Comparison of ENCODE assay signal across 2 worm cellular contexts in the genomic region with DNA sequence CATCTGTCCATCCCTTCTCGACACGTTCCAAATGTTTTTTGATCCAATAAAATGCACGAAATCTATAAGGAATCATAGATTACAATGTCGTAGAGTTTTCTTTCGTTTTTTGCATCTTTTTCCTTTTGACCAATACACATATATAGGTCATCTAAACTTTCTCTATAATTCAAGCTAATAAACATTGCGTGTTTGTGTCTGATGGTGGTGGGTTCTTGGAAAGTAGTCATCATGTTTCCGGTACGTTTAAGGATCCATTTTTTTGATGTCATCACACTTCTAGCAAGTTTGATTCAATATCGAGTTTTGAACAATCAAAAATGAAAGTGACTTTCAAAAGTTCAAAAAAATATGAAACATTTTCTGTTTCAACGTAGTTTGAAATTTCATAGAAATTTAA.
TF ChIP-seq lines count a peak whose summit lies in the region.

No protein-coding gene starts in this region.

TF ChIP-seq in whole organism, L1 larva, 84 proteins besides CTCF, POLR2A, EP300 and RAD21:
- TF ChIP-seq sptf-1 (tag; optimal IDR thresholded peaks at IDR 0.05; lab: Kevin White, UChicago), result no peak
- TF ChIP-seq mef-2 (tag; optimal IDR thresholded peaks at IDR 0.05; lab: Kevin White, UChicago), result no peak
- TF ChIP-seq nhr-71 (tag; optimal IDR thresholded peaks at IDR 0.05; lab: Kevin White, UChicago), result peak; percentile 68
- TF ChIP-seq nhr-47 (tag; optimal IDR thresholded peaks at IDR 0.05; lab: Kevin White, UChicago), result peak; percentile 17
- TF ChIP-seq sox-4 (tag; optimal IDR thresholded peaks at IDR 0.05; lab: Kevin White, UChicago), result no peak
- peak; percentile 81 for TF ChIP-seq egl-13 (tag; optimal IDR thresholded peaks at IDR 0.05; lab: Kevin White, UChicago)
- TF ChIP-seq unc-98 (GFP tag; IDR thresholded peaks at IDR 0.05; lab: Robert Waterston, UW), result no peak
- no peak for TF ChIP-seq elt-3 (tag; optimal IDR thresholded peaks at IDR 0.05; lab: Kevin White, UChicago)
- TF ChIP-seq mep-1 (tag; optimal IDR thresholded peaks at IDR 0.05; lab: Kevin White, UChicago), result no peak
- TF ChIP-seq alr-1 (tag; optimal IDR thresholded peaks at IDR 0.05; lab: Kevin White, UChicago; ENCODE audit: borderline replicate concordance), result no peak
- no peak for TF ChIP-seq sup-37 (GFP tag; optimal IDR thresholded peaks at IDR 0.05; lab: Kevin White, UChicago)
- TF ChIP-seq jun-1 (tag; optimal IDR thresholded peaks at IDR 0.05; lab: Kevin White, UChicago), result no peak
- TF ChIP-seq lin-35 (GFP tag; optimal IDR thresholded peaks at IDR 0.05; lab: Kevin White, UChicago), result no peak
- no peak for TF ChIP-seq hpl-2 (GFP tag; optimal IDR thresholded peaks at IDR 0.05; lab: Kevin White, UChicago)
- TF ChIP-seq efl-1 (optimal IDR thresholded peaks at IDR 0.05; lab: Kevin White, UChicago), result no peak
- no peak for TF ChIP-seq efl-1 (GFP tag; optimal IDR thresholded peaks at IDR 0.05 in 1 of 2; lab: Kevin White, UChicago)
- TF ChIP-seq vab-15 (tag; optimal IDR thresholded peaks at IDR 0.05; lab: Kevin White, UChicago), result no peak
- no peak for TF ChIP-seq grh-1 (GFP tag; IDR thresholded peaks at IDR 0.05; lab: Robert Waterston, UW)

TF ChIP-seq in whole organism, L2 larva, 48 proteins besides CTCF, POLR2A, EP300 and RAD21:
- no peak for TF ChIP-seq sma-3 (GFP tag; optimal IDR thresholded peaks at IDR 0.05; lab: Kevin White, UChicago)
- peak; percentile 1 for TF ChIP-seq nhr-129 (tag; optimal IDR thresholded peaks at IDR 0.05; lab: Kevin White, UChicago)
- no peak for TF ChIP-seq fos-1 (tag; optimal IDR thresholded peaks at IDR 0.05; lab: Kevin White, UChicago)
- no peak for TF ChIP-seq elt-1 (tag; optimal IDR thresholded peaks at IDR 0.05; lab: Kevin White, UChicago)
- peak; percentile 6 for TF ChIP-seq unc-55 (GFP tag; optimal IDR thresholded peaks at IDR 0.05; lab: Kevin White, UChicago)
- TF ChIP-seq zag-1 (tag; optimal IDR thresholded peaks at IDR 0.05; lab: Kevin White, UChicago), result no peak
